Worm (Caenorhabditis elegans): ENCODE results near the gene Y57E12AL.6.

DNA sequence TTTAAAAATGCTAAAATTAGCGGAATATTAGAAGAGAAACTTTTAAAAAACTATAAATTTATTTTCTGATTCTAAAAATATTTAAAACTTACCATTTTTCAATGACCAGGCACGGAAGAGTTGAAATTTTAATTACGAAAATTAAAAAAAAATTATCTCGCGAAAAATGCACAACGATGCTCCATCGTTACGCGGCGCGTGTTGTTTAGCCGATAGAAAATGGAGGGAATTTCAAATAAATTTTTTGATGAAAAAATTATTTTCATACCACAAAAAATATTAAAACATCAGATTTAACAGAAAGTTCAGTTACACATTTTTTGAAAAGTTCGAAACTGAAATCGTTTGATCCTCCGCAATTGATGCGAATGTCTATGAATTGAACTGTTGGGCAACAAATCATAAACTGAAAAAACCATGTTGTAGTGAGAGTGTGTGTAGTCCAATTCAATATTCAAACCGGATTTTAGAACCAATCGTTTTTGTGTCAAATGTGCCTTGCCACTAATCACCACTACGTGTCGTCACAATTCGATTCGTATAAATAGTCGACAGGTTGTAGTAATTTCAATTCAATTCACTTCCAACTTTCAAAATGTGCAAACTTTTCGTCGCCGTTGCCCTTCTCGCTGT is 9.0 kb downstream of the Y57E12AL.6 start, which contains the start of the genes tofu-2 and spig-1:
- TF ChIP-seq ceh-6 (GFP tag; optimal IDR thresholded peaks at IDR 0.05) (no peak), ceh-45 (GFP tag; IDR thresholded peaks at IDR 0.05) (no peak), ceh-14 (tag; optimal IDR thresholded peaks at IDR 0.05) (no peak)
